Worm (Caenorhabditis elegans) whole organism, L4/young adult: ENCODE measurements around the gene dvc-1.

ENCODE experiments used
- W03F9.2 ChIP-seq: fragments of 150-350 bp; optimal IDR thresholded peaks from 2 replicates; lab custom pipeline; 2014; ENCODE audit warnings: missing biosample characterization, missing genetic modification characterization
- dao-5 ChIP-seq: sonication (generic microtip); optimal IDR thresholded peaks from 2 replicates; lab custom pipeline; 2016; ENCODE audit warnings: missing genotype, missing genetic modification characterization, moderate library complexity, missing compliant biosample characterization
- him-1 ChIP-seq: sonication (generic microtip); optimal IDR thresholded peaks from 2 replicates; lab custom pipeline; 2016; ENCODE audit warnings: missing genotype, missing genetic modification reagents, missing genetic modification characterization, missing compliant biosample characterization

- TF ChIP-seq him-1 (tag; lab: Kevin White, UChicago) (no peak), dao-5 (tag; lab: Kevin White, UChicago) (no peak), W03F9.2 (tag; lab: Kevin White, UChicago) (no peak)
These were observed 21.7 kb downstream of the dvc-1 start, which contains the start of gene cyp-29A2 for ce11 chrV:11217394-11217793.
